Worm (Caenorhabditis elegans) whole organism, L1 larva: ENCODE results near the gene T01D3.6.

Experiments
- C34B4.2 ChIP-seq: sonication (generic microtip); optimal IDR thresholded peaks from 2 replicates; lab custom pipeline; 2017; ENCODE audit warnings: mild to moderate bottlenecking, missing genetic modification characterization, missing compliant biosample characterization
- Y116A8C.19 ChIP-seq: sonication (generic microtip); optimal IDR thresholded peaks from 2 replicates; lab custom pipeline; 2016; ENCODE audit warnings: missing compliant biosample characterization, missing genetic modification characterization, borderline replicate concordance
- aha-1 ChIP-seq: fragments of 150-350 bp; optimal IDR thresholded peaks from 2 replicates; lab custom pipeline; 2014; ENCODE audit warnings: missing biosample characterization, missing genetic modification characterization
- aly-2 ChIP-seq: fragments of 150-350 bp; optimal IDR thresholded peaks from 2 replicates; lab custom pipeline; 2014; ENCODE audit warnings: missing biosample characterization, missing genetic modification characterization
- ama-1 ChIP-seq: fragments of 150-350 bp; optimal IDR thresholded peaks from 2 replicates; lab custom pipeline; 2014
- blmp-1 ChIP-seq: fragments of 150-350 bp; optimal IDR thresholded peaks from 2 replicates; lab custom pipeline; 2014; ENCODE audit warnings: missing biosample characterization, missing genetic modification characterization
- efl-1 ChIP-seq, 4 experiments: fragments of 150-350 bp; optimal IDR thresholded peaks in 3 of 4; peaks in 1 of 4; 1 replicate in 1 of 4; 2 replicates in 3 of 4; lab custom pipeline; 2014; ENCODE audit warnings: missing biosample characterization in 2 of 4, missing genetic modification characterization in 2 of 4, missing genetic modification reagents in 2 of 4
- efl-3 ChIP-seq: fragments of 200-800 bp; sonication (Bioruptor generic); optimal IDR thresholded peaks from 2 replicates; lab custom pipeline; 2018; ENCODE audit warnings: mild to moderate bottlenecking, missing genetic modification characterization, missing compliant biosample characterization
- egl-13 ChIP-seq: sonication (generic microtip); optimal IDR thresholded peaks from 2 replicates; lab custom pipeline; 2016; ENCODE audit warnings: missing genotype, missing genetic modification reagents, missing genetic modification characterization, missing compliant biosample characterization
- egl-27 ChIP-seq, 2 experiments: fragments of 150-350 bp in 1 of 2; sonication (generic microtip); optimal IDR thresholded peaks; 3 replicates each; lab custom pipeline; 2017 to 2018; ENCODE audit warnings: missing biosample characterization in 2 of 2, missing genetic modification characterization in 2 of 2, missing genetic modification reagents in 2 of 2
- elt-2 ChIP-seq: sonication (generic microtip); optimal IDR thresholded peaks from 2 replicates; lab custom pipeline; 2016; ENCODE audit warnings: missing genetic modification characterization, mild to moderate bottlenecking, inconsistent platforms, missing compliant biosample characterization, missing genetic modification reagents
- elt-3 ChIP-seq, 6 experiments: fragments of 150-350 bp in 1 of 6; sonication (generic microtip); optimal IDR thresholded peaks; 2 replicates each; lab custom pipeline; 2017 to 2018; ENCODE audit warnings: missing biosample characterization in 6 of 6, missing genetic modification characterization in 6 of 6, inconsistent platforms in 1 of 6
- ets-5 ChIP-seq: fragments of 200-800 bp; sonication (Bioruptor generic); IDR thresholded peaks from 2 replicates; pipeline ENCODE4 v1.3.6; 2022; ENCODE audit warnings: missing genetic modification characterization, missing compliant biosample characterization
- fkh-4 ChIP-seq: sonication (generic microtip); optimal IDR thresholded peaks from 2 replicates; lab custom pipeline; 2016; ENCODE audit warnings: missing compliant biosample characterization, missing genetic modification characterization, borderline replicate concordance
- grh-1 ChIP-seq: fragments of 200-800 bp; sonication (Bioruptor generic); IDR thresholded peaks from 2 replicates; pipeline ENCODE4 v1.3.6; 2022; ENCODE audit warnings: missing genetic modification reagents, missing genetic modification characterization, missing compliant biosample characterization
- hlh-4 ChIP-seq: sonication (generic microtip); optimal IDR thresholded peaks from 2 replicates; lab custom pipeline; 2016; ENCODE audit warnings: mild to moderate bottlenecking, missing genetic modification characterization, missing compliant biosample characterization
- isw-1 ChIP-seq: fragments of 200-800 bp; sonication (Bioruptor generic); IDR thresholded peaks from 2 replicates; pipeline ENCODE4 v1.3.6; 2022; ENCODE audit warnings: missing genetic modification characterization, missing compliant biosample characterization
- lin-35 ChIP-seq, 2 experiments: fragments of 150-350 bp; optimal IDR thresholded peaks; 2 replicates each; lab custom pipeline; 2014; ENCODE audit warnings: missing biosample characterization in 2 of 2, missing genetic modification characterization in 2 of 2, missing genetic modification reagents in 2 of 2
- lir-3 ChIP-seq: sonication (generic microtip); optimal IDR thresholded peaks from 2 replicates; lab custom pipeline; 2016; ENCODE audit warnings: mild to moderate bottlenecking, missing genetic modification characterization, moderate library complexity, missing compliant biosample characterization; ENCODE audit not compliant: poor library complexity
- mdl-1 ChIP-seq, 2 experiments: fragments of 150-350 bp; optimal IDR thresholded peaks; 2 replicates each; lab custom pipeline; 2014 to 2017; ENCODE audit warnings: missing biosample characterization in 2 of 2, missing genetic modification characterization in 2 of 2, inconsistent platforms in 1 of 2
- mef-2 ChIP-seq: fragments of 150-350 bp; optimal IDR thresholded peaks from 2 replicates; lab custom pipeline; 2014; ENCODE audit warnings: missing biosample characterization, missing genetic modification characterization
- mep-1 ChIP-seq: fragments of 150-350 bp; optimal IDR thresholded peaks from 2 replicates; lab custom pipeline; 2014; ENCODE audit warnings: missing biosample characterization, missing genetic modification characterization
- nhr-11 ChIP-seq: fragments of 150-350 bp; optimal IDR thresholded peaks from 2 replicates; lab custom pipeline; 2014; ENCODE audit warnings: missing biosample characterization, missing genetic modification characterization
- nhr-12 ChIP-seq: sonication (generic microtip); optimal IDR thresholded peaks from 2 replicates; lab custom pipeline; 2017; ENCODE audit warnings: missing biosample characterization, missing genetic modification characterization
- nhr-20 ChIP-seq: sonication (generic microtip); optimal IDR thresholded peaks from 2 replicates; lab custom pipeline; 2016; ENCODE audit warnings: mild to moderate bottlenecking, missing genetic modification characterization, missing compliant biosample characterization
- nhr-237 ChIP-seq: fragments of 150-350 bp; optimal IDR thresholded peaks from 2 replicates; lab custom pipeline; 2014; ENCODE audit warnings: missing biosample characterization, missing genetic modification characterization
- nhr-47 ChIP-seq: sonication (generic microtip); optimal IDR thresholded peaks from 2 replicates; lab custom pipeline; 2016; ENCODE audit warnings: mild to moderate bottlenecking, missing genetic modification characterization, moderate library complexity, missing compliant biosample characterization
- nhr-71 ChIP-seq: sonication (generic microtip); optimal IDR thresholded peaks from 2 replicates; lab custom pipeline; 2016; ENCODE audit warnings: mild to moderate bottlenecking, missing genetic modification characterization, moderate library complexity, missing compliant biosample characterization
- nhr-77 ChIP-seq: fragments of 150-350 bp; optimal IDR thresholded peaks from 2 replicates; lab custom pipeline; 2014; ENCODE audit warnings: missing biosample characterization, missing genetic modification characterization
- nhr-90 ChIP-seq: sonication (generic microtip); optimal IDR thresholded peaks from 2 replicates; lab custom pipeline; 2016; ENCODE audit warnings: mild to moderate bottlenecking, missing genetic modification characterization, missing compliant biosample characterization; ENCODE audit not compliant: poor library complexity
- pax-3 ChIP-seq: fragments of 200-800 bp; sonication (Bioruptor generic); optimal IDR thresholded peaks from 2 replicates; lab custom pipeline; 2018; ENCODE audit warnings: mild to moderate bottlenecking, missing genetic modification characterization, moderate library complexity, missing compliant biosample characterization
- pqm-1 ChIP-seq: sonication (generic microtip); optimal IDR thresholded peaks from 3 replicates; lab custom pipeline; 2017; ENCODE audit warnings: missing biosample characterization, missing genetic modification characterization
- snpc-4 ChIP-seq: fragments of 150-350 bp; optimal IDR thresholded peaks from 2 replicates; lab custom pipeline; 2014; ENCODE audit warnings: missing biosample characterization, missing genetic modification characterization
- snu-23 ChIP-seq: sonication (generic microtip); optimal IDR thresholded peaks from 2 replicates; lab custom pipeline; 2016; ENCODE audit warnings: missing genetic modification characterization, missing compliant biosample characterization
- sox-4 ChIP-seq: sonication (generic microtip); optimal IDR thresholded peaks from 2 replicates; lab custom pipeline; 2016; ENCODE audit warnings: missing genetic modification characterization, missing compliant biosample characterization
- sup-37 ChIP-seq: fragments of 200-800 bp; sonication (Bioruptor generic); optimal IDR thresholded peaks from 2 replicates; lab custom pipeline; 2018; ENCODE audit warnings: mild to moderate bottlenecking, missing genetic modification characterization, missing compliant biosample characterization
- tbx-2 ChIP-seq: sonication (generic microtip); optimal IDR thresholded peaks from 2 replicates; lab custom pipeline; 2016; ENCODE audit warnings: missing genetic modification characterization, missing compliant biosample characterization
- unc-130 ChIP-seq: fragments of 150-350 bp; optimal IDR thresholded peaks from 2 replicates; lab custom pipeline; 2017; ENCODE audit warnings: missing biosample characterization, missing genetic modification characterization, inconsistent platforms
- unc-62 ChIP-seq: fragments of 150-350 bp; optimal IDR thresholded peaks from 2 replicates; lab custom pipeline; 2014; ENCODE audit warnings: missing biosample characterization, missing genetic modification reagents, missing genetic modification characterization
- zip-4 ChIP-seq: fragments of 200-800 bp; sonication (Bioruptor generic); optimal IDR thresholded peaks from 2 replicates; lab custom pipeline; 2018; ENCODE audit warnings: mild to moderate bottlenecking, missing genetic modification characterization, moderate library complexity, missing compliant biosample characterization
- ztf-4 ChIP-seq: fragments of 150-350 bp; optimal IDR thresholded peaks from 2 replicates; lab custom pipeline; 2014; ENCODE audit warnings: missing biosample characterization, missing genetic modification characterization

The T01D3.6 gene

ce11 chrV:13725574-13725973 is 8.9 kb downstream of the T01D3.6 start, which contains the start of gene fbxa-181:
fbxa-181 (plus strand) TSS chrV:13725874.
- no peak for TF ChIP-seq unc-62
- no peak for TF ChIP-seq mdl-1 (tag; optimal IDR thresholded peaks at IDR 0.05; lab: Kevin White, UChicago)

- no peak for TF ChIP-seq fkh-4 (tag; lab: Kevin White, UChicago)
- no peak for TF ChIP-seq tbx-2 (tag; lab: Kevin White, UChicago)
- no peak for TF ChIP-seq aly-2 (tag; lab: Kevin White, UChicago)
- TF ChIP-seq nhr-90 (tag; lab: Kevin White, UChicago): no peak
- peak; percentile 12 for TF ChIP-seq pax-3 (tag; lab: Kevin White, UChicago)
- TF ChIP-seq nhr-71 (tag; lab: Kevin White, UChicago): no peak
- peak; percentile 24 for TF ChIP-seq elt-2 (tag; lab: Kevin White, UChicago)
- no peak for TF ChIP-seq aha-1 (tag; lab: Kevin White, UChicago)
- no peak for TF ChIP-seq lin-35 (GFP tag; optimal IDR thresholded peaks at IDR 0.05; lab: Kevin White, UChicago)
- peak; percentile 3 for TF ChIP-seq pqm-1
- no peak for TF ChIP-seq C34B4.2
These were observed 14.1 kb downstream of the T01D3.6 start, which contains the start of gene dct-17 for ce11 chrV:13730762-13731161. dct-17 (minus strand) TSS chrV:13730784.

- TF ChIP-seq elt-2 (tag; lab: Kevin White, UChicago) (peak; percentile 37), mef-2 (tag; lab: Kevin White, UChicago) (no peak)
These were observed 19.5 kb downstream of the T01D3.6 start, which contains the start of gene F35E12.6 for ce11 chrV:13736147-13736546. F35E12.6 (minus strand) TSS chrV:13736247.

ce11 chrV:13738374-13738773 is 21.8 kb downstream of the T01D3.6 start, which contains the start of gene irg-5:
irg-5 (minus strand) TSS chrV:13738474.
- TF ChIP-seq unc-130 (tag; lab: Kevin White, UChicago) (no peak), elt-3 (tag; optimal IDR thresholded peaks at IDR 0.05; lab: Kevin White, UChicago) (no peak), blmp-1 (tag; lab: Kevin White, UChicago) (no peak), aly-2 (tag; lab: Kevin White, UChicago) (no peak), sup-37 (GFP tag; lab: Kevin White, UChicago) (no peak), hlh-4 (tag; lab: Kevin White, UChicago) (no peak), sox-4 (no peak), snpc-4 (tag; lab: Kevin White, UChicago) (no peak), nhr-12 (no peak), nhr-237 (tag; lab: Kevin White, UChicago) (no peak), nhr-47 (tag; lab: Kevin White, UChicago) (no peak), aha-1 (tag; lab: Kevin White, UChicago) (no peak), zip-4 (GFP tag; lab: Kevin White, UChicago) (no peak), efl-3 (GFP tag; lab: Kevin White, UChicago) (no peak)
- TF ChIP-seq, all 84 proteins: peak for 0

- TF ChIP-seq Y116A8C.19 (no peak), mep-1 (no peak), egl-27 (tag; optimal IDR thresholded peaks at IDR 0.05; lab: Kevin White, UChicago) (no peak), egl-13 (tag; lab: Kevin White, UChicago) (no peak), elt-2 (tag; lab: Kevin White, UChicago) (peak; percentile 67), nhr-11 (no peak), nhr-77 (tag; lab: Kevin White, UChicago) (no peak), grh-1 (GFP tag; lab: Robert Waterston, UW) (no peak), unc-130 (tag; lab: Kevin White, UChicago) (no peak), ets-5 (no peak), lir-3 (tag; lab: Kevin White, UChicago) (no peak), lin-35 (GFP tag; optimal IDR thresholded peaks at IDR 0.05; lab: Kevin White, UChicago) (no peak), nhr-20 (tag; lab: Kevin White, UChicago) (peak; percentile 21), pax-3 (tag; lab: Kevin White, UChicago) (peak; percentile 3), isw-1 (GFP tag; lab: Robert Waterston, UW) (no peak), snu-23 (GFP tag; lab: Kevin White, UChicago) (no peak), ama-1 (no peak), efl-1 (optimal IDR thresholded peaks at IDR 0.05; lab: Kevin White, UChicago) (no peak), efl-1 (GFP tag; optimal IDR thresholded peaks at IDR 0.05 in 1 of 2; lab: Kevin White, UChicago) (peak in 1 of 2 experiments; percentile 3), ztf-4 (no peak), tbx-2 (tag; lab: Kevin White, UChicago) (no peak)
These were observed 23.3 kb downstream of the T01D3.6 start for ce11 chrV:13739901-13740300.
